Worm (Caenorhabditis elegans) whole organism, midembryonic: ENCODE data around the gene syf-2.

Experiments
- cog-1 ChIP-seq: sonication (generic microtip); optimal IDR thresholded peaks from 2 replicates; lab custom pipeline; 2016; ENCODE audit warnings: missing genetic modification characterization, missing compliant biosample characterization
- flt-1 ChIP-seq: fragments of 200-800 bp; sonication (Bioruptor generic); IDR thresholded peaks from 2 replicates; pipeline ENCODE4 v1.3.6; 2022; ENCODE audit warnings: missing genetic modification characterization, missing compliant biosample characterization
- klf-2 ChIP-seq: fragments of 200-800 bp; sonication (Bioruptor generic); conservative IDR thresholded peaks from 2 replicates; pipeline ENCODE4 v1.3.6; 2022; ENCODE audit warnings: missing genetic modification reagents, missing genetic modification characterization, missing compliant biosample characterization

DNA sequence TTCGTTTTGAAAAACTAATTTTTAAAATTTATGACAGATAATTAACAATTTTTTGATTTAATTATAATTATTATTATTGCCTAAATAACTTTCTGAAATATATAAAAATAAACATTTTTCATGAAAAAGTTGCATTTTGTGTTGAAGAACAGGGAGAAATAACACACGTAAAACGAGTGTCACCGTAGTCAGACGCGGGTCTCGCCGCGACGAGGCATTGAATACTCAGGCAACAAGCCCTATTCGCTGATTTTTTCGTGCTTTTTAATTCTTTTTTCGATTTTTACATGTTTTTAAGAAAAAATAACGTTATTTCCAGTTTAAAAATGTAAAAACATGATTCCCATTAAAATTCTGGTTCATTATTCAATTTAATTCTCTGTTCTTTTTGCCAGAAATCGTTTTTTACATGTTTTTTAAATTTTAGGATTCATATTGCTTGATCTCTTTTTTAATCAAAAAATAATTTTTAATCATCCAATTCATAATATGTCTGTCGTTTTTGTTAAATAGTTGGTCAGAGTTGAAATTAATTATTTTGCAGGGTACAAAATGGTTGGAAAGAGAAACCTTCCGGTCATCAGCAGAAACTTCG lies 46.1 kb upstream of the syf-2 start, which contains the start of gene rpl-6:
- TF ChIP-seq cog-1 (tag; lab: Kevin White, UChicago), result peak; percentile 66
- TF ChIP-seq klf-2, result no peak
- TF ChIP-seq flt-1 (GFP tag; lab: Robert Waterston, UW), result 0 out of 2 replicates have a peak, but pooled peaks have one; percentile 13
